Worm (Caenorhabditis elegans): ENCODE data around the gene ehn-3.
"Not testable (repeated sequence)": the region's sequence is repeated elsewhere in the genome, so short reads cannot be mapped to it uniquely, and the experiment has no call there.

ehn-3 gene

DNA sequence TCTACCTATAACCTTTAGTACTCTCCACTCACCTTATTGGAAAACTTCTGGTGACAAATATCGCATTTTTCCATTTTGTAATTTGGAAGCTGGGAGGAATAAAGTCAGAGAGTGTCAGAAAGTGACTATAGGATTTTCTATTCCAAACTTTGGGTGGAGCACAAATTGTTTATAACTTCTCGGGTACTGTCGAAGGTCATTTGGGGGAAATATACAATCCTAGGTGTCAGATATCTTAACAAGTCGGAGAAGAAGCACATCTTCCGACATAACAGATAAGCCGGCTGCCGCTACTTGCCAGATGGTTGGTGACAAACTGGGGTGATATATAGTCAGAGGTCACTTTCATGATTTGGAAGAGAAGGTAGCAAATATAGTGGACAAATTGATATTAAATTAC lies at the start of gene ehn-3:
Gene ehn-3, minus strand, starts transcription at position 101 of the 400 bp plus-strand sequence.
- no peak for TF ChIP-seq unc-42 (tag; optimal IDR thresholded peaks at IDR 0.05)
- TF ChIP-seq pros-1 (tag; optimal IDR thresholded peaks at IDR 0.05) = no peak
- no peak for TF ChIP-seq ceh-30 (tag; optimal IDR thresholded peaks at IDR 0.05)
- TF ChIP-seq F13H6.1 (tag; optimal IDR thresholded peaks at IDR 0.05) = no peak
- TF ChIP-seq unc-3 (GFP tag; conservative IDR thresholded peaks at IDR 0.05) = no peak
- TF ChIP-seq unc-3 (tag; optimal IDR thresholded peaks at IDR 0.05) = no peak
- TF ChIP-seq pha-2 (tag; optimal IDR thresholded peaks at IDR 0.05) = no peak
- TF ChIP-seq unc-86 (tag; optimal IDR thresholded peaks at IDR 0.05) = no peak
- no peak for TF ChIP-seq eyg-1 (tag; optimal IDR thresholded peaks at IDR 0.05)
- no peak for TF ChIP-seq hlh-6 (tag; optimal IDR thresholded peaks at IDR 0.05)
- no peak for TF ChIP-seq hlh-13 (GFP tag; optimal IDR thresholded peaks at IDR 0.05)
- no peak for TF ChIP-seq ceh-24 (tag; optimal IDR thresholded peaks at IDR 0.05)
- no peak for TF ChIP-seq K09A11.1 (tag; optimal IDR thresholded peaks at IDR 0.05; ENCODE audit: insufficient read depth)
- TF ChIP-seq sdc-2 (tag; optimal IDR thresholded peaks at IDR 0.05) = no peak
- TF ChIP-seq rnt-1 (tag; optimal IDR thresholded peaks at IDR 0.05) = no peak
- no peak for TF ChIP-seq tbx-7 (tag; optimal IDR thresholded peaks at IDR 0.05)

DNA sequence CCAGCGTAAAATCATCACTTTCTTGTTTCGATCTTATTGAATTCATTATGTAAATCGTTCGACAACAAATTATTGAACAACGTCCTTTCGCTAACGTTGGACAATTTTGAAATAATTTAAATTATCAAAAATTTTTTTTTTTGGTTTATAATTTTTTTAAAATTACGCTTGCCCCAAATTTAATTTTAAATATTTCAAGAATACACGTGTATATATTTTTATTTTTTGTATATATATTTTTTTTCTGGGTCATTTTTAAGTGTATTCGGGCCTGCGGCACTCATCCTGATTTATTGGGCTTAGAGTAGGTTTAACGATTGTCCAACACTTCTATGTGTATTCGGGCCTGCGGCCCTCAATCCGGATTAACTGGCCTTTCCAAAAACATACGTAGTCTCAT lies 45.4 kb upstream of the ehn-3 start, which contains the start of gene Y52D5A.2:
Gene Y52D5A.2, minus strand, starts transcription at position 101 of the 400 bp plus-strand sequence.
- TF ChIP-seq tbx-2 (tag; optimal IDR thresholded peaks at IDR 0.05); ceh-19 (GFP tag; optimal IDR thresholded peaks at IDR 0.05); sox-4 (tag; optimal IDR thresholded peaks at IDR 0.05): not testable (repeated sequence)

DNA sequence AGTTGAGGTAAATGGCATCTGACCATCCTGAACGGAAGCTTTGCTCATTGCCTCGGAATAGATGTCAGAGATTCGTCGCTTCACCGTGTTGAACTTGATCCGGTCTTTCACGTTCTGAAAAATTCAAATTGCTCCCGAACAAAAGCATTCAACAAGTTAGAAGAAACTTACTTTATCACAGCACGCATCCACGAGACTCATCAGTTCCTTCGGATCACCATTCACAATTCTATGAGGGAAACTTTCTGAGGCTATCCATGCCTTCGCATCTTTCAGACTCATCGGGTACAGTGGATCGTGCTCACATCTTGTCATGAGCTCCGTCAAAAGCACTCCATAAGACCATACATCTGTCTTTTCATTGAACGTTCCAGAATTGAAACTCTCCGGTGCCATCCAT lies 43.8 kb upstream of the ehn-3 start:
- TF ChIP-seq unc-3 (GFP tag; conservative IDR thresholded peaks at IDR 0.05) = no peak
- no peak for TF ChIP-seq unc-3 (tag; optimal IDR thresholded peaks at IDR 0.05)
- TF ChIP-seq unc-42 (tag; optimal IDR thresholded peaks at IDR 0.05) = no peak
- no peak for TF ChIP-seq unc-55 (GFP tag; optimal IDR thresholded peaks at IDR 0.05)
- no peak for TF ChIP-seq pat-9 (tag; optimal IDR thresholded peaks at IDR 0.05)
- TF ChIP-seq lim-6 (tag; optimal IDR thresholded peaks at IDR 0.05) = no peak
- TF ChIP-seq lin-11 (tag; optimal IDR thresholded peaks at IDR 0.05) = no peak

DNA sequence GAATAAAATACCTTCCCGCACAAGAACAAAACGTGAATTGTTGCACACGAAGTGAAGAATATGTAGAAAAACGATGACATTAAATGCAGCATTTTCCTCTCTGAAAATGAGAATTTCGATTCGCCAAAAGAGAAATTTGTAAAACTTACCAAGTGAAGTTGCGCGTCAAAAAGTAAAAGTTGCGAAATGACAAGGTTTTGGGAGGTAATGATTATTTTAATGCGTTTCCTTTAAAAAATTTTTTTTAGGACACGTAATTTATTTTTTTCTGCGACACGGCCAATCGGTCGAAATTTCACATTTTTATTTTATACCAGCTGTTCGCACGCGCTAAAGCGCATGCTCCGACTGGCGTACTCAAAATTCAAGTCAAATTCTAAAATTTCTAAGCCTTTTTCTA lies 37.0 kb upstream of the ehn-3 start, which contains the start of gene Y4C6A.3:
Gene Y4C6A.3, minus strand, starts transcription at position 101 of the 400 bp plus-strand sequence.
- TF ChIP-seq pqm-1, F13H6.1, lim-6 (tag; optimal IDR thresholded peaks at IDR 0.05): not testable (repeated sequence)

DNA sequence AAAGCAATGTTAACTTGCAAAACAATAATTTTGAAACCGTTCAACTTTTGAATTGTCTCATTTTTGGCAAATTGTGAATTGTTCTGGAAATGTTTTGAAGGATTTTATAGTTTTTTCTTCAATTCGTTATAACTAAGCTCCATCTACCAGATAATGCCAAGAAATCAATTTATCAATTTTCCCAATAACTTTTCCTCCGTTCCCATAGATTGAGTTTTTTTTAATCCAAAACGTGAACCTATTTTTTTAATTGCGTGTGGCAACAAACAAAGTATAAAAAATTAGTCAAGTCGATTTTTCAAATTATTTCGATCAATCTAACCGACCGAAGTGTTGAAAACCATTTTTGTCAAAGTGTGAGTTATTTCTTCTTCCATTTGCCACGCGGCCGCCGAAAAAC lies 33.6 kb upstream of the ehn-3 start, which contains the start of gene Y4C6A.4:
Gene Y4C6A.4, plus strand, starts transcription at position 301 of the 400 bp plus-strand sequence.
- no peak for TF ChIP-seq fkh-10 (GFP tag; optimal IDR thresholded peaks at IDR 0.05)
- no peak for TF ChIP-seq ceh-6 (GFP tag; optimal IDR thresholded peaks at IDR 0.05)
- TF ChIP-seq rnt-1 (tag; optimal IDR thresholded peaks at IDR 0.05) = no peak
- TF ChIP-seq pros-1 (tag; optimal IDR thresholded peaks at IDR 0.05) = no peak
- no peak for TF ChIP-seq unc-86 (tag; optimal IDR thresholded peaks at IDR 0.05)
- no peak for TF ChIP-seq ceh-31 (tag; optimal IDR thresholded peaks at IDR 0.05)
- TF ChIP-seq lin-11 (tag; optimal IDR thresholded peaks at IDR 0.05) = no peak
- no peak for TF ChIP-seq pag-3 (tag; optimal IDR thresholded peaks at IDR 0.05; ENCODE audit: borderline replicate concordance)
- TF ChIP-seq elt-4 (tag; optimal IDR thresholded peaks at IDR 0.05) = no peak
- TF ChIP-seq ceh-18 (tag; optimal IDR thresholded peaks at IDR 0.05) = no peak
- no peak for TF ChIP-seq sox-4 (tag; optimal IDR thresholded peaks at IDR 0.05)
- TF ChIP-seq madf-2 (tag; optimal IDR thresholded peaks at IDR 0.05) = no peak
- no peak for TF ChIP-seq che-1 (tag; optimal IDR thresholded peaks at IDR 0.05)
- TF ChIP-seq odd-2 (tag; optimal IDR thresholded peaks at IDR 0.05) = no peak
- TF ChIP-seq sox-2 (GFP tag; IDR thresholded peaks at IDR 0.05) = no peak
- TF ChIP-seq fkh-6 (tag; optimal IDR thresholded peaks at IDR 0.05) = no peak
- TF ChIP-seq fax-1 (tag; optimal IDR thresholded peaks at IDR 0.05) = no peak
